Fruit fly (Drosophila melanogaster): ENCODE measurements around the gene CG3603.

DNA sequence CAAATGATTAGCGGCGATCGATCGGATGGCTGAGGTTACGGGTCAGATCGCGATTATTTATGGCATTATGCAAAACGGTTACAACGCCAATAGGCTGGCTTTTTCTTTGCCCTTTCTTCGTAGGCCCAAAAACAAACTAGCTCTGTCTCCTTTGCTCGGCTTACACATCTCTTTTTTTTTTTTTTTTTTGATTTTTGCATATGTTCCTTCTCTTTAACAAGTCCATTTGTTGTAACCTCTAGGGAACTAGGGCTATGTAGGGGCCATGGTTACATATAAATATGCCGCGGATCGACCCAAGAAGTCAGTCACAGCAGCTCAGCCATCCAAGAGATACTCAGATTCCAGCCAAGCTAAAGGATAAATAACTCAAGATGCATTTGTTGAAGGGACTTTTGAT is 6.7 kb upstream of the CG3603 start, which contains the start of gene CG14421:
- no peak for TF ChIP-seq CTCF (optimal IDR thresholded peaks at IDR 0.05)
- TF ChIP-seq CG8478 (optimal IDR thresholded peaks at IDR 0.05): no peak
